Worm (Caenorhabditis elegans) whole organism, mixed stage, embryonic: ENCODE results near the gene fbxb-79.
"Not testable (repeated sequence)": the region's sequence is repeated elsewhere in the genome, so short reads cannot be mapped to it uniquely, and the experiment has no call there.

ENCODE experiments used
- M03D4.4 ChIP-seq: sonication (generic microtip); optimal IDR thresholded peaks from 2 replicates; lab custom pipeline; 2017; ENCODE audit warnings: mild to moderate bottlenecking, missing genetic modification characterization, missing compliant biosample characterization
- bed-3 ChIP-seq: fragments of 200-800 bp; sonication (Bioruptor generic); optimal IDR thresholded peaks from 3 replicates; lab custom pipeline; 2018; ENCODE audit warnings: mild to moderate bottlenecking, missing genetic modification characterization, moderate library complexity, missing compliant biosample characterization
- blmp-1 ChIP-seq: fragments of 150-350 bp; optimal IDR thresholded peaks from 2 replicates; lab custom pipeline; 2014; ENCODE audit warnings: missing biosample characterization, missing genetic modification characterization
- ceh-39 ChIP-seq: fragments of 150-350 bp; optimal IDR thresholded peaks from 2 replicates; lab custom pipeline; 2014; ENCODE audit warnings: missing biosample characterization, missing genetic modification characterization
- ceh-43 ChIP-seq: fragments of 200-800 bp; sonication (Bioruptor generic); optimal IDR thresholded peaks from 2 replicates; lab custom pipeline; 2018; ENCODE audit warnings: mild to moderate bottlenecking, missing genetic modification characterization, moderate library complexity, missing compliant biosample characterization
- ceh-83 ChIP-seq: fragments of 200-800 bp; sonication (Bioruptor generic); optimal IDR thresholded peaks from 2 replicates; lab custom pipeline; 2018; ENCODE audit warnings: mild to moderate bottlenecking, missing genetic modification characterization, missing compliant biosample characterization
- ces-1 ChIP-seq: fragments of 150-350 bp; optimal IDR thresholded peaks from 2 replicates; lab custom pipeline; 2014; ENCODE audit warnings: missing biosample characterization, missing genetic modification reagents, missing genetic modification characterization
- cnd-1 ChIP-seq: fragments of 200-800 bp; sonication (Bioruptor generic); optimal IDR thresholded peaks from 2 replicates; lab custom pipeline; 2018; ENCODE audit warnings: mild to moderate bottlenecking, missing genetic modification characterization, missing compliant biosample characterization
- drap-1 ChIP-seq: fragments of 200-800 bp; sonication (Bioruptor generic); optimal IDR thresholded peaks from 3 replicates; lab custom pipeline; 2018; ENCODE audit warnings: mild to moderate bottlenecking, missing genetic modification characterization, missing compliant biosample characterization
- elt-3 ChIP-seq: fragments of 150-350 bp; optimal IDR thresholded peaks from 2 replicates; lab custom pipeline; 2014; ENCODE audit warnings: missing biosample characterization, missing genetic modification characterization
- flh-1 ChIP-seq: fragments of 200-800 bp; sonication (Bioruptor generic); optimal IDR thresholded peaks from 2 replicates; lab custom pipeline; 2018; ENCODE audit warnings: mild to moderate bottlenecking, missing genetic modification characterization, moderate library complexity, missing compliant biosample characterization
- ham-2 ChIP-seq: fragments of 200-800 bp; sonication (Bioruptor generic); optimal IDR thresholded peaks from 2 replicates; lab custom pipeline; 2018; ENCODE audit warnings: mild to moderate bottlenecking, missing genetic modification characterization, missing compliant biosample characterization
- hlh-1 ChIP-seq: fragments of 150-350 bp; optimal IDR thresholded peaks from 2 replicates; lab custom pipeline; 2014; ENCODE audit warnings: missing biosample characterization, missing genetic modification reagents, missing genetic modification characterization
- lin-32 ChIP-seq: fragments of 200-800 bp; sonication (Bioruptor generic); optimal IDR thresholded peaks from 2 replicates; lab custom pipeline; 2018; ENCODE audit warnings: mild to moderate bottlenecking, missing genetic modification characterization, missing compliant biosample characterization
- lsy-2 ChIP-seq: fragments of 150-350 bp; optimal IDR thresholded peaks from 2 replicates; lab custom pipeline; 2014; ENCODE audit warnings: missing biosample characterization, missing genetic modification characterization
- mab-5 ChIP-seq: fragments of 150-350 bp; optimal IDR thresholded peaks from 2 replicates; lab custom pipeline; 2014; ENCODE audit warnings: missing biosample characterization, missing genetic modification characterization
- mep-1 ChIP-seq: fragments of 150-350 bp; optimal IDR thresholded peaks from 2 replicates; lab custom pipeline; 2017; ENCODE audit warnings: missing biosample characterization, missing genetic modification reagents, missing genetic modification characterization, inconsistent platforms
- mls-2 ChIP-seq: sonication (generic microtip); optimal IDR thresholded peaks from 2 replicates; lab custom pipeline; 2016; ENCODE audit warnings: mild to moderate bottlenecking, missing genetic modification characterization, moderate library complexity, missing compliant biosample characterization
- nhr-12 ChIP-seq: fragments of 150-350 bp; optimal IDR thresholded peaks from 2 replicates; lab custom pipeline; 2014; ENCODE audit warnings: missing biosample characterization, missing genetic modification characterization
- nhr-237 ChIP-seq: fragments of 150-350 bp; optimal IDR thresholded peaks from 2 replicates; lab custom pipeline; 2014; ENCODE audit warnings: missing biosample characterization, missing genetic modification characterization
- nhr-28 ChIP-seq: fragments of 150-350 bp; optimal IDR thresholded peaks from 2 replicates; lab custom pipeline; 2014; ENCODE audit warnings: missing biosample characterization, missing genetic modification characterization
- nhr-76 ChIP-seq: sonication (generic microtip); optimal IDR thresholded peaks from 2 replicates; lab custom pipeline; 2017; ENCODE audit warnings: missing biosample characterization, missing genetic modification characterization
- pha-4 ChIP-seq: fragments of 150-350 bp; optimal IDR thresholded peaks from 2 replicates; lab custom pipeline; 2018; ENCODE audit warnings: missing biosample characterization, missing genetic modification reagents, missing genetic modification characterization
- sem-2 ChIP-seq: fragments of 200-800 bp; sonication (Bioruptor generic); optimal IDR thresholded peaks from 2 replicates; lab custom pipeline; 2018; ENCODE audit warnings: mild to moderate bottlenecking, missing genetic modification characterization, missing compliant biosample characterization
- snpc-4 ChIP-seq: fragments of 150-350 bp; optimal IDR thresholded peaks from 2 replicates; lab custom pipeline; 2014; ENCODE audit warnings: missing biosample characterization, missing genetic modification characterization
- sptf-1 ChIP-seq: sonication (generic microtip); optimal IDR thresholded peaks from 2 replicates; lab custom pipeline; 2017; ENCODE audit warnings: mild to moderate bottlenecking, missing genetic modification characterization, moderate library complexity, missing compliant biosample characterization
- tbx-8 ChIP-seq: fragments of 200-800 bp; sonication (Bioruptor generic); optimal IDR thresholded peaks from 2 replicates; lab custom pipeline; 2018; ENCODE audit warnings: mild to moderate bottlenecking, missing genetic modification characterization, moderate library complexity, missing compliant biosample characterization
- unc-120 ChIP-seq: sonication (generic microtip); optimal IDR thresholded peaks from 2 replicates; lab custom pipeline; 2017; ENCODE audit warnings: missing genetic modification characterization, missing compliant biosample characterization; ENCODE audit not compliant: poor library complexity, severe bottlenecking
- unc-39 ChIP-seq: fragments of 150-350 bp; optimal IDR thresholded peaks from 2 replicates; lab custom pipeline; 2014; ENCODE audit warnings: missing biosample characterization, missing genetic modification characterization
- unc-62 ChIP-seq: fragments of 150-350 bp; optimal IDR thresholded peaks from 2 replicates; lab custom pipeline; 2014; ENCODE audit warnings: missing biosample characterization, missing genetic modification reagents, missing genetic modification characterization
- ztf-11 ChIP-seq: fragments of 150-350 bp; optimal IDR thresholded peaks from 2 replicates; lab custom pipeline; 2014; ENCODE audit warnings: missing biosample characterization, missing genetic modification characterization

fbxb-79 gene

DNA sequence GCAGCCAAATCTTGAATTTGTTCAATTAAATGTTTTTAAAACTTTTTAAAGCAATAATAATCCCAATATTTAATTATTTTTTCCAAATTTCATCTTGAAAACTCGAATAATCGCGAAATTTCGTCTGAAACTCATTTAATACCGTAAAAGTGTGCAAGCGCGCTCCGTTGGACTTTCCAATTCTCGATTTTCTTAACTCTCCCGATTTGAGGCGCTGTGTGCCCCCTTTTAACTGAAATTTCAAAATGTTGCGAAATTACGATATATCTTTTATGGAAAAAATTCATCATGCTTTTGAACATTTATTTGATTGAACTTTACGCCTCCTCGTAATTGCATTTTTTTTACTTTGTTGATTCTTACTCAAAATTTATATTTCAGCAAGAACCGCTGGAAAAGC is 13.1 kb upstream of the fbxb-79 start, which contains the start of gene R07H5.11:
Gene R07H5.11 (plus strand): TSS at position 380 of the 400 bp plus-strand sequence.
- not testable (repeated sequence) for TF ChIP-seq nhr-28 (tag; lab: Kevin White, UChicago); nhr-12; flh-1 (GFP tag; lab: Kevin White, UChicago)

DNA sequence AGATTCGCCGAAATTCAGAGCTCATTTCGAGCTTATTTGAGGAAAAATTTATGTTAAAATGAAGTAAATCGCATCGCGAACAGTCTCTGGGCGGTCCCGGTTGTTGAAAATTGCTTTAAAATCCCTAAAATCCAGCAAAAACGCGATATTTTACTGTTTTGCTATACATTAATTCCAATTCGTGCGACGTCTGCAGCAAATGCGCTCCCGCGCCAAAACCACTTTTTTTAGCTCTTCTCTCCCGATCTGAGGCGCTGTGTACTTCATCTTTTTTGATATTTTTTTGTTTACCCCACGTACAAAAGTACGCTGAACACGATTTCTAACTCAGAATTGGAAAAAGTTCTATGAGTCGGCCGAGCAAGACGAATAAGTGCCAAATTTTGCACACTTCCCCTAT is 9.7 kb upstream of the fbxb-79 start, which contains the start of gene R07H5.16:
Gene R07H5.16 (plus strand): TSS at position 348 of the 400 bp plus-strand sequence.
- TF ChIP-seq ces-1 (GFP tag; lab: Kevin White, UChicago); hlh-1; mab-5: not testable (repeated sequence)

DNA sequence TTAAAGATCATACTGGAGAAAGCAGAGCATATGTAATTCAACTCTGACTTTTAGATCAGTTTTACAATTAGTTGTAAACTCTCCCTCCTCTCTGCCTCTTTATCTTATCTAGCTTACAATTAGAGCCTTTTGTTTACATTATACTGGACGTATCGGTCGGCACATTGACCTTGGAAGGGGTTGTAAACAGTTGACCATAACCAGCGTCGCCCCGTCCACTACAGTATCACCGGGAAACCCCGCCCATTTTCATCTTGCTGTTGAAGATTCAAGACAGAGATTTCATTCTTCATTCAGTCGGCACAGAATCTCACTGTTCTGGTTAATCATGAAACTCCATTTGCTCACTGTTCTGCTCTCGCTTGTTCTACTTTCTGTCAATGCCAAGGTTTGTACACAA is 2.6 kb downstream of the fbxb-79 start, which contains the start of gene sdz-27:
Gene sdz-27 (plus strand): TSS at position 301 of the 400 bp plus-strand sequence.
- TF ChIP-seq snpc-4 (tag; lab: Kevin White, UChicago) (no peak), M03D4.4 (tag; lab: Kevin White, UChicago) (no peak), unc-62 (GFP tag; lab: Kevin White, UChicago) (no peak), sptf-1 (tag; lab: Kevin White, UChicago) (no peak), lin-32 (no peak), ceh-43 (no peak), nhr-28 (tag; lab: Kevin White, UChicago) (no peak), mep-1 (no peak), elt-3 (tag; lab: Kevin White, UChicago) (no peak)

DNA sequence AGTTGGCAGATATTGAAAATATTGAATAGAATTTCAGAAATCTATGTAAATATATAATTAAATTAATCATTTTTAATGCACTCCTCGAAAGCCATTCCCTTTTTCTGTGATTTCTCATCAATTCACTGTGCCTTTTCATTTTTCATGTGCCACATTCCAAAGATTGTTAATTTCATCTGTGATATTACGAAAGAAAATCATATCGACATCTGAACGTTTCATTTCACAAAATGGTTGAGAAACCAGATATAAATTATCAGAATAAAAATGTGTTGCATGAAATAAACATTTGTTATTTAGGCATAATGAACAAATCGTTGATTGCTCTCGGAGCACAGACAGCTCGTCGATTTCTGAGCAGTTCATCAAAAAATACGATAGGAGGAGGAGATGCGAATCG is 5.3 kb downstream of the fbxb-79 start, which contains the start of gene nuaf-3:
Gene nuaf-3 (plus strand): TSS at position 301 of the 400 bp plus-strand sequence.
- TF ChIP-seq nhr-76 (tag; lab: Kevin White, UChicago) (no peak), unc-39 (tag; lab: Kevin White, UChicago) (no peak), sem-2 (GFP tag; lab: Kevin White, UChicago) (no peak), blmp-1 (no peak), M03D4.4 (tag; lab: Kevin White, UChicago) (no peak), ztf-11 (tag; lab: Kevin White, UChicago) (no peak), sptf-1 (tag; lab: Kevin White, UChicago) (no peak), nhr-237 (tag; lab: Kevin White, UChicago) (no peak), unc-62 (GFP tag; lab: Kevin White, UChicago) (no peak), nhr-28 (tag; lab: Kevin White, UChicago) (no peak), lin-32 (no peak), pha-4 (tag; lab: Kevin White, UChicago) (no peak), cnd-1 (no peak), unc-120 (tag; lab: Kevin White, UChicago) (no peak), ceh-39 (no peak), flh-1 (GFP tag; lab: Kevin White, UChicago) (no peak), drap-1 (no peak), ceh-43 (no peak)

DNA sequence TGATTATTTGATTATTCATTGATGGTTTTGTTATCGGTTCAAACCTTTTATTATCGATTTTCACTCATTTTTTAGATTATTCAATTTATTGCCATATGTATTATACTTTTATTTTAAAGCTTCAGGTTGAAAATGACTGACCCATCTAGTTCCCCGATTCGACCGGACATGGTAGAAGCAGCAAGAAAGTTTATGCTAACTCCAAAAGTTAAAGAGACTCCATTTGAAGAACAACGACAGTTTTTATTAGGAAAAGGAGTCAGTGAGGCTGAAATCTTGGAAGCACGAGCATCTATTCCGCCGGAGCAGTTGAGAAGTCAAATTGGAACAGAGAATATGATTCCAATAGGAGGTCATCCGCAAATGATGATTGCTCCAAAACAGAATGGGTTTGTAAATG is 6.3 kb downstream of the fbxb-79 start, which contains the start of gene prx-14:
Gene prx-14 (plus strand): TSS at position 120 of the 400 bp plus-strand sequence.
- TF ChIP-seq lsy-2 (no peak), ceh-83 (GFP tag; lab: Kevin White, UChicago) (no peak), ces-1 (GFP tag; lab: Kevin White, UChicago) (no peak), bed-3 (no peak), nhr-28 (tag; lab: Kevin White, UChicago) (no peak), sem-2 (GFP tag; lab: Kevin White, UChicago) (no peak), tbx-8 (GFP tag; lab: Kevin White, UChicago) (no peak), blmp-1 (no peak), M03D4.4 (tag; lab: Kevin White, UChicago) (no peak), sptf-1 (tag; lab: Kevin White, UChicago) (no peak), pha-4 (tag; lab: Kevin White, UChicago) (no peak), cnd-1 (no peak), ceh-43 (no peak), mls-2 (tag; lab: Kevin White, UChicago) (no peak), nhr-237 (tag; lab: Kevin White, UChicago) (no peak), snpc-4 (tag; lab: Kevin White, UChicago) (no peak), unc-39 (tag; lab: Kevin White, UChicago) (no peak), flh-1 (GFP tag; lab: Kevin White, UChicago) (no peak), ham-2 (GFP tag; lab: Kevin White, UChicago) (no peak), hlh-1 (no peak)
- TF ChIP-seq, all 35 proteins: peak for 0
